Worm (Caenorhabditis elegans) whole organism, L3 larva: Measurements from ENCODE around the gene F52H2.15.

Source experiments
- ZK546.5 ChIP-seq: sonication (generic microtip); optimal IDR thresholded peaks from 2 replicates; lab custom pipeline; 2017; ENCODE audit warnings: missing biosample characterization, missing genetic modification characterization
- ceh-28 ChIP-seq: fragments of 150-350 bp; optimal IDR thresholded peaks from 2 replicates; lab custom pipeline; 2014; ENCODE audit warnings: missing biosample characterization, missing genetic modification reagents, missing genetic modification characterization
- egl-27 ChIP-seq: sonication (generic microtip); optimal IDR thresholded peaks from 4 replicates; lab custom pipeline; 2017; ENCODE audit warnings: missing biosample characterization, missing genetic modification reagents, missing genetic modification characterization
- elt-1 ChIP-seq: fragments of 150-350 bp; optimal IDR thresholded peaks from 2 replicates; lab custom pipeline; 2014; ENCODE audit warnings: missing biosample characterization, missing genetic modification characterization
- mdl-1 ChIP-seq: fragments of 150-350 bp; optimal IDR thresholded peaks from 2 replicates; lab custom pipeline; 2014; ENCODE audit warnings: missing biosample characterization, missing genetic modification characterization
- nfya-1 ChIP-seq: sonication (generic microtip); optimal IDR thresholded peaks from 2 replicates; lab custom pipeline; 2017; ENCODE audit warnings: missing genetic modification characterization, mild to moderate bottlenecking, missing compliant biosample characterization, antibody characterized with exemption, moderate library complexity; ENCODE audit not compliant: insufficient read depth
- nhr-237 ChIP-seq: fragments of 150-350 bp; optimal IDR thresholded peaks from 2 replicates; lab custom pipeline; 2014; ENCODE audit warnings: missing biosample characterization, missing genetic modification characterization
- nhr-25 ChIP-seq: sonication (generic microtip); optimal IDR thresholded peaks from 2 replicates; lab custom pipeline; 2017; ENCODE audit warnings: missing biosample characterization, missing genetic modification characterization
- nhr-28 ChIP-seq: fragments of 150-350 bp; optimal IDR thresholded peaks from 2 replicates; lab custom pipeline; 2014; ENCODE audit warnings: missing biosample characterization, missing genetic modification characterization
- nhr-76 ChIP-seq: fragments of 150-350 bp; sonication (generic microtip); optimal IDR thresholded peaks from 5 replicates; lab custom pipeline; 2014; ENCODE audit warnings: missing biosample characterization, missing genetic modification characterization
- skn-1 ChIP-seq: fragments of 150-350 bp; optimal IDR thresholded peaks from 2 replicates; lab custom pipeline; 2014; ENCODE audit warnings: missing biosample characterization, missing genetic modification characterization
- tbx-2 ChIP-seq: sonication (generic microtip); optimal IDR thresholded peaks from 2 replicates; lab custom pipeline; 2016; ENCODE audit warnings: mild to moderate bottlenecking, missing genetic modification characterization, missing compliant biosample characterization
- unc-39 ChIP-seq: sonication (generic microtip); optimal IDR thresholded peaks from 4 replicates; lab custom pipeline; 2017; ENCODE audit warnings: missing biosample characterization, missing genetic modification characterization
- ztf-11 ChIP-seq: fragments of 150-350 bp; optimal IDR thresholded peaks from 2 replicates; lab custom pipeline; 2014; ENCODE audit warnings: missing biosample characterization, missing genetic modification characterization

ce11 chrX:2516949-2517696 lies 48.0 kb upstream of the F52H2.15 start:
- TF ChIP-seq unc-39 (tag; lab: Kevin White, UChicago), result no peak
- no peak for TF ChIP-seq nhr-237
- TF ChIP-seq elt-1 (tag; lab: Kevin White, UChicago), result no peak
- no peak for TF ChIP-seq egl-27 (tag; lab: Kevin White, UChicago)
- TF ChIP-seq ZK546.5, result no peak
- TF ChIP-seq skn-1 (tag; lab: Kevin White, UChicago), result no peak
- TF ChIP-seq nhr-25 (tag; lab: Kevin White, UChicago), result no peak
- no peak for TF ChIP-seq tbx-2
- TF ChIP-seq nhr-76, result no peak
- no peak for TF ChIP-seq nhr-28 (tag; lab: Kevin White, UChicago)
- no peak for TF ChIP-seq ceh-28 (tag; lab: Kevin White, UChicago)
- no peak for TF ChIP-seq nfya-1
- no peak for TF ChIP-seq mdl-1
- no peak for TF ChIP-seq ztf-11 (tag; lab: Kevin White, UChicago)
